Fruit fly (Drosophila melanogaster): Measurements from ENCODE around the gene SH3PX1.

The SH3PX1 gene

DNA sequence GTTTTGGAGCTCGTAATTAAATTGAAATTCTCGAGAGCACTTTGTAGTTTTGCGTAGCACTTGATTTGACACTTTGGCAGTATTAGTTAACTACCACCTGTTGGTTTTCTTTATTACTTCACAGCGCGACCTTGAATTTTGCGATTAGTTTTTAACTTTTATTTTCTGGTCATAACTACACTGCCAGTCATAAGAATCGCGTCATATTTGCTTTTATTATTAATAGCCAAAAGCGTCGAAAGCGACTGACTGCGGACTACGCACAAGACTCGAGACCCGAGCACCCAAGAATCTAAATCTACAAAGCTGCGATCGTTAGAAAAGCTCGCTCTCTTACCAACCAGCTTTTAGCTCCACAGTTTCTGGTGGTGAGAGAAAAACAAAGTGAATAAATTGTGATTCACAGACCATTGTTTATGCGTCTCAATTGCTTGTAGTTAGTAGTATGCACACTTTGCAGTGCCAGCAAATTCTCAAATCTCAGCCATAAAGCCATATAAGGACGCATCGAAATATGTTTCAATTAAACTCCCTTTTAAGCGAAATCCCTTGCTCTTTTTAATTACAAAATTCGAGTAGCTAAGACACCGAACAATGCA lies 46.6 kb upstream of the SH3PX1 start, which contains the start of gene CG42268 (continued):
- TF ChIP-seq mirr (GFP tag; optimal IDR thresholded peaks at IDR 0.05) (peak; percentile 23), ham (GFP tag; IDR thresholded peaks at IDR 0.05) (no peak), sima (GFP tag; optimal IDR thresholded peaks at IDR 0.05) (no peak), CG9817 (tag; optimal IDR thresholded peaks at IDR 0.05) (no peak), Hmr (GFP tag; optimal IDR thresholded peaks at IDR 0.05) (no peak), Dp (GFP tag; optimal IDR thresholded peaks at IDR 0.05) (no peak), CG34422 (GFP tag; IDR thresholded peaks at IDR 0.05) (no peak), Fer1 (GFP tag; optimal IDR thresholded peaks at IDR 0.05) (peak; percentile 36), Oaz (GFP tag; IDR thresholded peaks at IDR 0.05) (no peak), sens-2 (GFP tag; IDR thresholded peaks at IDR 0.05) (no peak), CG4730 (GFP tag; IDR thresholded peaks at IDR 0.05) (no peak), CG13894 (tag; optimal IDR thresholded peaks at IDR 0.05) (peak; percentile 77), CG1832 (GFP tag; optimal IDR thresholded peaks at IDR 0.05) (no peak), CG17912 (GFP tag; optimal IDR thresholded peaks at IDR 0.05) (no peak), ci (GFP tag; IDR thresholded peaks at IDR 0.05) (no peak), fru (optimal IDR thresholded peaks at IDR 0.05) (no peak), Dbx (GFP tag; IDR thresholded peaks at IDR 0.05) (no peak; the same call in 2 of the 3 replicates), CG7963 (GFP tag; IDR thresholded peaks at IDR 0.05; ENCODE audit: partially characterized antibody) (no peak), CG7556 (GFP tag; optimal IDR thresholded peaks at IDR 0.05) (no peak), CG11695 (GFP tag; IDR thresholded peaks at IDR 0.05) (peak; percentile 71), dmrt11E (tag; optimal IDR thresholded peaks at IDR 0.05) (no peak), NFAT (GFP tag; IDR thresholded peaks at IDR 0.05) (no peak), dan (GFP tag; IDR thresholded peaks at IDR 0.05) (no peak), caup (GFP tag; optimal IDR thresholded peaks at IDR 0.05; ENCODE audit: severe bottlenecking) (peak; percentile 21), CG4707 (GFP tag; optimal IDR thresholded peaks at IDR 0.05) (no peak), nom (GFP tag; optimal IDR thresholded peaks at IDR 0.05) (no peak), chinmo (GFP tag; IDR thresholded peaks at IDR 0.05; ENCODE audit: partially characterized antibody) (peak; percentile 74; the same call in 1 of the 4 replicates), sug (tag; optimal IDR thresholded peaks at IDR 0.05) (peak; percentile 26), CG32772 (GFP tag; IDR thresholded peaks at IDR 0.05) (no peak), row (GFP tag; IDR thresholded peaks at IDR 0.05) (peak; percentile 32; the same call in 1 of the 3 replicates), B-H1 (GFP tag; IDR thresholded peaks at IDR 0.05) (no peak), aop (GFP tag; IDR thresholded peaks at IDR 0.05) (no peak), chm (GFP tag; IDR thresholded peaks at IDR 0.05) (no peak), CG11247 (GFP tag; IDR thresholded peaks at IDR 0.05) (no peak), Abd-B (GFP tag; optimal IDR thresholded peaks at IDR 0.05) (no peak), eyg (GFP tag; optimal IDR thresholded peaks at IDR 0.05) (no peak), CG17359 (tag; optimal IDR thresholded peaks at IDR 0.05) (no peak), lab (GFP tag; optimal IDR thresholded peaks at IDR 0.05) (peak; percentile 56), CG4360 (GFP tag; IDR thresholded peaks at IDR 0.05) (no peak), ERR (GFP tag; optimal IDR thresholded peaks at IDR 0.05) (no peak), Rfx (GFP tag; IDR thresholded peaks at IDR 0.05) (peak; percentile 30; the same call in 1 of the 2 replicates), Med (GFP tag) (peak; percentile 81), ranshi (GFP tag; IDR thresholded peaks at IDR 0.05) (no peak), dm (GFP tag; optimal IDR thresholded peaks at IDR 0.05) (no peak), Blimp-1 (GFP tag; optimal IDR thresholded peaks at IDR 0.05) (no peak), CG12104 (GFP tag; optimal IDR thresholded peaks at IDR 0.05) (no peak), phol (tag; optimal IDR thresholded peaks at IDR 0.05) (no peak), so (GFP tag; IDR thresholded peaks at IDR 0.05) (no peak), CG30020 (tag; optimal IDR thresholded peaks at IDR 0.05) (no peak), stwl (tag; optimal IDR thresholded peaks at IDR 0.05) (no peak), BtbVII (GFP tag; optimal IDR thresholded peaks at IDR 0.05) (peak; percentile 46)

All from whole organism, embryonic.